Worm (Caenorhabditis elegans) whole organism, L4/young adult: ENCODE measurements around the gene pqn-18.

ENCODE experiments used
- W03F9.2 ChIP-seq: fragments of 150-350 bp; optimal IDR thresholded peaks from 2 replicates; lab custom pipeline; 2014; ENCODE audit warnings: missing biosample characterization, missing genetic modification characterization
- dao-5 ChIP-seq: sonication (generic microtip); optimal IDR thresholded peaks from 2 replicates; lab custom pipeline; 2016; ENCODE audit warnings: missing genotype, missing genetic modification characterization, moderate library complexity, missing compliant biosample characterization
- him-1 ChIP-seq: sonication (generic microtip); optimal IDR thresholded peaks from 2 replicates; lab custom pipeline; 2016; ENCODE audit warnings: missing genotype, missing genetic modification reagents, missing genetic modification characterization, missing compliant biosample characterization

DNA sequence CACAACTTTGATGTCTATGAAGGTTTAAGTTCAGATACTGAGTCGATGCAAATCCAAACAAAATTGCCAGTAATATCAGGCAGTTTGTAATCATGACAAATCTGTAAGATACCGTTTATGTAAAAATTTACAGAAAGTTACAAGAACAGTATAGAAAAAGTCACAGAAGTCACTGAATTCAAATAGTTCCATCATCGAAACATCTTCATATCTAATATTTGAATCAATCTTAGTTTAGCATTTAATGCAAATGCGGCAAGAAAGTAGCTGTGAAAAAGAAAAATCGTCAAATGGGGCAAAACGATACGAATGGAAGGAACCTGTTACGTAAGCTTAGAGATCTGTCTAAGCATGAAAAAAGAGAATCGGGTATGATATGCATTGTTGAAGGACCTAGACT is 35.5 kb downstream of the pqn-18 start, which contains the start of gene gmap-2:
- TF ChIP-seq him-1 (tag; lab: Kevin White, UChicago), result no peak
- TF ChIP-seq W03F9.2 (tag; lab: Kevin White, UChicago), result no peak
- TF ChIP-seq dao-5, result no peak
